Worm (Caenorhabditis elegans) whole organism, L4 larva: ENCODE data around the gene C28C12.12.

ENCODE experiments used
- F37D6.2 ChIP-seq: sonication (generic microtip); optimal IDR thresholded peaks from 2 replicates; lab custom pipeline; 2016; ENCODE audit warnings: mild to moderate bottlenecking, missing genetic modification characterization, missing compliant biosample characterization
- Y5F2A.4 ChIP-seq: fragments of 200-800 bp; sonication (Bioruptor generic); optimal IDR thresholded peaks from 2 replicates; lab custom pipeline; 2018; ENCODE audit warnings: mild to moderate bottlenecking, missing genetic modification characterization, missing compliant biosample characterization
- Y75B8A.6 ChIP-seq: fragments of 200-800 bp; sonication (Bioruptor generic); IDR thresholded peaks from 2 replicates; pipeline ENCODE4 v1.3.6; 2022; ENCODE audit warnings: missing genetic modification reagents, missing genetic modification characterization, missing compliant biosample characterization
- ZK337.2 ChIP-seq: fragments of 200-800 bp; sonication (Bioruptor generic); IDR thresholded peaks from 2 replicates; pipeline ENCODE4 v1.3.6; 2022; ENCODE audit warnings: missing genetic modification reagents, missing genetic modification characterization, missing compliant biosample characterization
- ZK546.5 ChIP-seq, 2 experiments: sonication (generic microtip); optimal IDR thresholded peaks; 2 replicates each; lab custom pipeline; 2017; ENCODE audit warnings: missing biosample characterization in 2 of 2, missing genetic modification characterization in 2 of 2
- aly-2 ChIP-seq: sonication (generic microtip); optimal IDR thresholded peaks from 2 replicates; lab custom pipeline; 2018; ENCODE audit warnings: missing biosample characterization, missing genetic modification characterization
- ceh-62 ChIP-seq: sonication (generic microtip); optimal IDR thresholded peaks from 2 replicates; lab custom pipeline; 2017; ENCODE audit warnings: missing biosample characterization, missing genetic modification characterization
- ceh-82 ChIP-seq: sonication (generic microtip); optimal IDR thresholded peaks from 2 replicates; lab custom pipeline; 2017; ENCODE audit warnings: missing biosample characterization, missing genetic modification characterization
- ces-1 ChIP-seq: fragments of 150-350 bp; sonication (generic microtip); optimal IDR thresholded peaks from 4 replicates; lab custom pipeline; 2014; ENCODE audit warnings: missing biosample characterization, missing genetic modification reagents, missing genetic modification characterization
- cey-2 ChIP-seq: sonication (generic microtip); optimal IDR thresholded peaks from 3 replicates; lab custom pipeline; 2017; ENCODE audit warnings: missing genetic modification characterization, mild to moderate bottlenecking, missing compliant biosample characterization, antibody characterized with exemption, borderline replicate concordance; ENCODE audit not compliant: insufficient read depth
- daf-12 ChIP-seq: fragments of 150-350 bp; optimal IDR thresholded peaks from 2 replicates; lab custom pipeline; 2014; ENCODE audit warnings: missing biosample characterization, missing genetic modification reagents, missing genetic modification characterization
- daf-16 ChIP-seq, 3 experiments: sonication (generic microtip); optimal IDR thresholded peaks; 2 replicates each; lab custom pipeline; 2016 to 2017; ENCODE audit warnings: missing genetic modification characterization in 3 of 3, missing genetic modification reagents in 3 of 3, mild to moderate bottlenecking in 2 of 3, missing compliant biosample characterization in 2 of 3, missing biosample characterization in 1 of 3, moderate library complexity in 1 of 3
- daf-19 ChIP-seq: fragments of 200-800 bp; sonication (Bioruptor generic); conservative IDR thresholded peaks from 2 replicates; pipeline ENCODE4 v1.3.6; 2022; ENCODE audit warnings: missing genetic modification characterization, missing compliant biosample characterization
- duxl-1 ChIP-seq: sonication (generic microtip); optimal IDR thresholded peaks from 2 replicates; lab custom pipeline; 2016; ENCODE audit warnings: mild to moderate bottlenecking, missing genetic modification characterization, moderate library complexity, missing compliant biosample characterization; ENCODE audit not compliant: poor library complexity
- fkh-10 ChIP-seq: fragments of 150-350 bp; optimal IDR thresholded peaks from 2 replicates; lab custom pipeline; 2014; ENCODE audit warnings: missing biosample characterization, missing genetic modification reagents, missing genetic modification characterization
- fos-1 ChIP-seq: fragments of 150-350 bp; optimal IDR thresholded peaks from 2 replicates; lab custom pipeline; 2014; ENCODE audit warnings: missing biosample characterization, missing genetic modification characterization
- hlh-30 ChIP-seq: sonication (generic microtip); optimal IDR thresholded peaks from 2 replicates; lab custom pipeline; 2017; ENCODE audit warnings: antibody characterized with exemption, mild to moderate bottlenecking, missing genetic modification characterization, missing compliant biosample characterization; ENCODE audit not compliant: insufficient read depth
- lin-38 ChIP-seq: fragments of 200-800 bp; sonication (Bioruptor generic); IDR thresholded peaks from 2 replicates; pipeline ENCODE4 v1.3.6; 2022; ENCODE audit warnings: missing genetic modification reagents, missing genetic modification characterization, missing compliant biosample characterization
- lin-39 ChIP-seq: fragments of 150-350 bp; optimal IDR thresholded peaks from 2 replicates; lab custom pipeline; 2014; ENCODE audit warnings: missing biosample characterization, missing genetic modification reagents, missing genetic modification characterization
- madf-9 ChIP-seq: fragments of 200-800 bp; sonication (Bioruptor generic); conservative IDR thresholded peaks from 2 replicates; pipeline ENCODE4 v1.3.6; 2022; ENCODE audit warnings: missing genetic modification reagents, missing genetic modification characterization, missing compliant biosample characterization
- mes-2 ChIP-seq: sonication (generic microtip); optimal IDR thresholded peaks from 2 replicates; lab custom pipeline; 2016; ENCODE audit warnings: missing genotype, mild to moderate bottlenecking, missing genetic modification characterization, missing compliant biosample characterization; ENCODE audit not compliant: poor library complexity, severe bottlenecking
- mxl-3 ChIP-seq: fragments of 200-800 bp; sonication (Bioruptor generic); optimal IDR thresholded peaks from 2 replicates; lab custom pipeline; 2018; ENCODE audit warnings: mild to moderate bottlenecking, missing genetic modification characterization, missing compliant biosample characterization
- nhr-10 ChIP-seq: fragments of 150-350 bp; optimal IDR thresholded peaks from 2 replicates; lab custom pipeline; 2014; ENCODE audit warnings: missing biosample characterization, missing genetic modification characterization
- nhr-102 ChIP-seq: sonication (generic microtip); optimal IDR thresholded peaks from 2 replicates; lab custom pipeline; 2016; ENCODE audit warnings: mild to moderate bottlenecking, missing genetic modification characterization, moderate library complexity, missing compliant biosample characterization
- nhr-237 ChIP-seq: sonication (generic microtip); optimal IDR thresholded peaks from 2 replicates; lab custom pipeline; 2017; ENCODE audit warnings: missing biosample characterization, missing genetic modification characterization
- nhr-28 ChIP-seq: fragments of 150-350 bp; optimal IDR thresholded peaks from 2 replicates; lab custom pipeline; 2014; ENCODE audit warnings: missing biosample characterization, missing genetic modification characterization
- nhr-41 ChIP-seq: fragments of 200-800 bp; sonication (Bioruptor generic); IDR thresholded peaks from 2 replicates; pipeline ENCODE4 v1.3.6; 2022; ENCODE audit warnings: missing genetic modification reagents, missing genetic modification characterization, missing compliant biosample characterization
- nhr-6 ChIP-seq: fragments of 150-350 bp; optimal IDR thresholded peaks from 2 replicates; lab custom pipeline; 2014; ENCODE audit warnings: missing biosample characterization, missing genetic modification characterization
- nhr-76 ChIP-seq: fragments of 150-350 bp; optimal IDR thresholded peaks from 2 replicates; lab custom pipeline; 2014; ENCODE audit warnings: missing biosample characterization, missing genetic modification characterization
- nhr-77 ChIP-seq: fragments of 150-350 bp; optimal IDR thresholded peaks from 2 replicates; lab custom pipeline; 2014; ENCODE audit warnings: missing biosample characterization, missing genetic modification characterization
- pha-4 ChIP-seq, 2 experiments: fragments of 150-350 bp in 1 of 2; fragments of 200-800 bp in 1 of 2; sonication (Bioruptor generic) in 1 of 2; IDR thresholded peaks in 1 of 2; optimal IDR thresholded peaks in 1 of 2; 2 replicates each; pipeline versions ENCODE4 v1.3.6 to Lab custom; 2014 to 2022; ENCODE audit warnings: missing genetic modification characterization in 2 of 2, missing genetic modification reagents in 2 of 2, missing biosample characterization in 1 of 2, missing compliant biosample characterization in 1 of 2
- php-3 ChIP-seq: fragments of 200-800 bp; sonication (Bioruptor generic); IDR thresholded peaks from 2 replicates; pipeline ENCODE4 v1.3.6; 2022; ENCODE audit warnings: missing genetic modification reagents, missing genetic modification characterization, missing compliant biosample characterization
- pqm-1 ChIP-seq: sonication (generic microtip); optimal IDR thresholded peaks from 2 replicates; lab custom pipeline; 2017; ENCODE audit warnings: missing biosample characterization, missing genetic modification characterization
- rbr-2 ChIP-seq: sonication (generic microtip); optimal IDR thresholded peaks from 2 replicates; lab custom pipeline; 2016; ENCODE audit warnings: missing genotype, missing genetic modification characterization, missing compliant biosample characterization
- sdz-12 ChIP-seq: fragments of 200-800 bp; sonication (Bioruptor generic); optimal IDR thresholded peaks from 2 replicates; lab custom pipeline; 2018; ENCODE audit warnings: mild to moderate bottlenecking, missing genetic modification characterization, missing compliant biosample characterization
- unc-39 ChIP-seq: sonication (generic microtip); optimal IDR thresholded peaks from 2 replicates; lab custom pipeline; 2017; ENCODE audit warnings: missing biosample characterization, missing genetic modification characterization
- vab-7 ChIP-seq: fragments of 200-800 bp; sonication (Bioruptor generic); IDR thresholded peaks from 2 replicates; pipeline ENCODE4 v1.3.6; 2022; ENCODE audit warnings: missing genetic modification reagents, missing genetic modification characterization, missing compliant biosample characterization
- zfp-2 ChIP-seq: sonication (generic microtip); optimal IDR thresholded peaks from 2 replicates; lab custom pipeline; 2016; ENCODE audit warnings: mild to moderate bottlenecking, missing genetic modification characterization, missing compliant biosample characterization
- ztf-7 ChIP-seq: fragments of 150-350 bp; optimal IDR thresholded peaks from 2 replicates; lab custom pipeline; 2014; ENCODE audit warnings: missing biosample characterization, missing genetic modification characterization

C28C12.12 gene

ce11 chrIV:8498773-8499360, 2.7 kb upstream of the C28C12.12 start, which contains the start of the genes acdh-13 and mesp-1 (continued):
- no peak for TF ChIP-seq F37D6.2 (tag; lab: Kevin White, UChicago)
- TF ChIP-seq nhr-41: no peak
- TF ChIP-seq daf-16 (GFP tag; optimal IDR thresholded peaks at IDR 0.05; lab: Kevin White, UChicago): no peak
- TF ChIP-seq daf-16 (tag; optimal IDR thresholded peaks at IDR 0.05; lab: Kevin White, UChicago): no peak
- no peak for TF ChIP-seq ztf-7
- TF ChIP-seq ceh-82: no peak
- no peak for TF ChIP-seq ces-1 (GFP tag; lab: Kevin White, UChicago)
- no peak for TF ChIP-seq Y5F2A.4 (GFP tag; lab: Kevin White, UChicago)
- TF ChIP-seq fos-1 (tag; lab: Kevin White, UChicago): no peak
- no peak for TF ChIP-seq php-3 (GFP tag; lab: Robert Waterston, UW)

- no peak for TF ChIP-seq cey-2 (tag; lab: Kevin White, UChicago)
- no peak for TF ChIP-seq daf-12 (tag; lab: Kevin White, UChicago)
- no peak for TF ChIP-seq fkh-10
- no peak for TF ChIP-seq zfp-2 (tag; lab: Kevin White, UChicago)
- TF ChIP-seq mxl-3: no peak
- no peak for TF ChIP-seq nhr-6 (tag; lab: Kevin White, UChicago)
- no peak for TF ChIP-seq nhr-237
- TF ChIP-seq rbr-2 (tag; lab: Kevin White, UChicago): no peak
- TF ChIP-seq hlh-30 (tag; lab: Kevin White, UChicago): no peak
- no peak for TF ChIP-seq duxl-1
- TF ChIP-seq nhr-10 (tag; lab: Kevin White, UChicago): no peak
- no peak for TF ChIP-seq nhr-76 (tag; lab: Kevin White, UChicago)
- TF ChIP-seq vab-7 (GFP tag; lab: Robert Waterston, UW): no peak
Measured at ce11 chrIV:8492242-8492641, 3.9 kb downstream of the C28C12.12 start, which contains the start of gene sru-7. Gene sru-7, plus strand, starts transcription at chrIV:8492542.

- TF ChIP-seq madf-9 (GFP tag; lab: Robert Waterston, UW) (no peak), lin-38 (GFP tag; lab: Robert Waterston, UW) (no peak), Y75B8A.6 (GFP tag; lab: Robert Waterston, UW) (no peak), lin-39 (no peak), ceh-62 (tag; lab: Kevin White, UChicago) (no peak), daf-16 (GFP tag; optimal IDR thresholded peaks at IDR 0.05; lab: Kevin White, UChicago) (no peak), daf-16 (tag; optimal IDR thresholded peaks at IDR 0.05; lab: Kevin White, UChicago) (no peak), nhr-77 (tag; lab: Kevin White, UChicago) (no peak), pqm-1 (tag; lab: Kevin White, UChicago) (no peak), nhr-237 (no peak), nhr-102 (no peak), unc-39 (no peak), mes-2 (tag; lab: Kevin White, UChicago) (no peak), ZK337.2 (GFP tag; lab: Robert Waterston, UW) (no peak), sdz-12 (GFP tag; lab: Kevin White, UChicago) (no peak), ZK546.5 (tag; optimal IDR thresholded peaks at IDR 0.05; lab: Kevin White, UChicago) (no peak), aly-2 (tag; lab: Kevin White, UChicago) (no peak), nhr-28 (tag; lab: Kevin White, UChicago) (no peak), hlh-30 (tag; lab: Kevin White, UChicago) (no peak), pha-4 (GFP tag; IDR thresholded peaks at IDR 0.05; lab: Robert Waterston, UW) (no peak), pha-4 (tag; optimal IDR thresholded peaks at IDR 0.05; lab: Kevin White, UChicago) (no peak), daf-19 (GFP tag; lab: Robert Waterston, UW) (no peak)
Measured at ce11 chrIV:8489915-8490314, 6.2 kb downstream of the C28C12.12 start, which contains the start of gene srlf-2. Gene srlf-2, plus strand, starts transcription at chrIV:8490215.
